Fruit fly (Drosophila melanogaster) whole organism, prepupa: Measurements from ENCODE around the gene LysRS.

ENCODE experiments used
- Blimp-1 ChIP-seq: fragments of 200-800 bp; sonication (Bioruptor generic); optimal IDR thresholded peaks from 3 replicates; lab custom pipeline; 2017; ENCODE audit warnings: missing biosample characterization, missing genetic modification characterization, mild to moderate bottlenecking, moderate library complexity, missing genetic modification reagents
- CG11902 ChIP-seq: fragments of 200-800 bp; sonication (Bioruptor generic); optimal IDR thresholded peaks from 3 replicates; lab custom pipeline; 2016; ENCODE audit warnings: missing biosample characterization, missing genetic modification characterization
- CG16779 ChIP-seq: fragments of 200-800 bp; sonication (Bioruptor generic); optimal IDR thresholded peaks from 3 replicates; lab custom pipeline; 2017; ENCODE audit warnings: missing biosample characterization, mild to moderate bottlenecking, missing genetic modification characterization
- CG3032 ChIP-seq: fragments of 200-800 bp; optimal IDR thresholded peaks from 2 replicates; lab custom pipeline; 2019; ENCODE audit warnings: missing biosample characterization, mild to moderate bottlenecking, missing genetic modification characterization, moderate library complexity
- CG32006 ChIP-seq: fragments of 200-800 bp; sonication (Bioruptor generic); optimal IDR thresholded peaks from 3 replicates; lab custom pipeline; 2017; ENCODE audit warnings: missing biosample characterization, mild to moderate bottlenecking, missing genetic modification characterization
- CG3919 ChIP-seq: fragments of 200-800 bp; sonication (Bioruptor generic); optimal IDR thresholded peaks from 3 replicates; lab custom pipeline; 2016; ENCODE audit warnings: missing biosample characterization, missing genetic modification characterization
- CG6163 ChIP-seq: fragments of 200-800 bp; sonication (Bioruptor generic); IDR thresholded peaks from 3 replicates; pipeline ENCODE4 v1.3.6; 2022; ENCODE audit warnings: missing biosample characterization, missing genetic modification characterization
- CG6276 ChIP-seq: fragments of 200-800 bp; sonication (Bioruptor generic); optimal IDR thresholded peaks from 2 replicates; lab custom pipeline; 2017; ENCODE audit warnings: missing biosample characterization, mild to moderate bottlenecking, missing genetic modification characterization
- CG6808 ChIP-seq: fragments of 200-800 bp; sonication (Bioruptor generic); optimal IDR thresholded peaks from 3 replicates; lab custom pipeline; 2017; ENCODE audit warnings: missing biosample characterization, missing genetic modification characterization, mild to moderate bottlenecking, moderate library complexity, missing genetic modification reagents
- CG6854 ChIP-seq: fragments of 200-800 bp; sonication (Bioruptor generic); optimal IDR thresholded peaks from 2 replicates; lab custom pipeline; 2017; ENCODE audit warnings: missing biosample characterization, mild to moderate bottlenecking, missing genetic modification characterization
- CG8319 ChIP-seq: fragments of 200-800 bp; sonication (Bioruptor generic); optimal IDR thresholded peaks from 3 replicates; lab custom pipeline; 2016; ENCODE audit warnings: missing biosample characterization, missing genetic modification characterization
- Eip75B ChIP-seq: fragments of 200-800 bp; sonication (Bioruptor generic); optimal IDR thresholded peaks from 3 replicates; lab custom pipeline; 2016; ENCODE audit warnings: missing biosample characterization, missing genetic modification characterization
- Eip78C ChIP-seq: fragments of 200-800 bp; sonication (Bioruptor generic); peaks from one replicate; lab custom pipeline; 2016; ENCODE audit warnings: missing biosample characterization, missing genetic modification characterization
- Eip93F ChIP-seq: fragments of 200-800 bp; sonication (Bioruptor generic); optimal IDR thresholded peaks from 2 replicates; lab custom pipeline; 2016; ENCODE audit warnings: missing biosample characterization, mild to moderate bottlenecking, missing genetic modification characterization
- Hr38 ChIP-seq: sonication (Bioruptor generic); optimal IDR thresholded peaks from 2 replicates; lab custom pipeline; 2016; ENCODE audit warnings: missing biosample characterization, missing genetic modification characterization
- Hr4 ChIP-seq: fragments of 200-800 bp; sonication (Bioruptor generic); optimal IDR thresholded peaks from 3 replicates; lab custom pipeline; 2016; ENCODE audit warnings: missing biosample characterization, missing genetic modification characterization
- Lpt ChIP-seq: fragments of 200-800 bp; sonication (Bioruptor generic); optimal IDR thresholded peaks from 3 replicates; lab custom pipeline; 2016; ENCODE audit warnings: missing biosample characterization, missing genetic modification characterization
- Sox14 ChIP-seq: fragments of 200-800 bp; sonication (Bioruptor generic); optimal IDR thresholded peaks from 3 replicates; lab custom pipeline; 2016; ENCODE audit warnings: missing biosample characterization, missing genetic modification characterization
- Sox15 ChIP-seq: fragments of 200-800 bp; sonication (Bioruptor generic); optimal IDR thresholded peaks from 3 replicates; lab custom pipeline; 2016; ENCODE audit warnings: missing biosample characterization, missing genetic modification characterization
- cyc ChIP-seq: fragments of 200-800 bp; sonication (Bioruptor generic); optimal IDR thresholded peaks from 3 replicates; lab custom pipeline; 2016; ENCODE audit warnings: missing biosample characterization, missing genetic modification characterization
- dac ChIP-seq: fragments of 200-800 bp; sonication (Bioruptor generic); optimal IDR thresholded peaks from 2 replicates; lab custom pipeline; 2017; ENCODE audit warnings: missing biosample characterization, mild to moderate bottlenecking, missing genetic modification characterization
- eg ChIP-seq: fragments of 200-800 bp; sonication (Bioruptor generic); IDR thresholded peaks from 3 replicates; pipeline ENCODE4 v1.3.6; 2022; ENCODE audit warnings: missing biosample characterization, missing genetic modification characterization
- fkh ChIP-seq: fragments of 200-800 bp; sonication (Bioruptor generic); optimal IDR thresholded peaks from 3 replicates; lab custom pipeline; 2017; ENCODE audit warnings: missing biosample characterization, mild to moderate bottlenecking, missing genetic modification characterization, moderate library complexity
- lz ChIP-seq: fragments of 200-800 bp; sonication (Bioruptor generic); optimal IDR thresholded peaks from 3 replicates; lab custom pipeline; 2016; ENCODE audit warnings: missing biosample characterization, missing genetic modification characterization
- net ChIP-seq: fragments of 200-800 bp; sonication (Bioruptor generic); optimal IDR thresholded peaks from 3 replicates; lab custom pipeline; 2016; ENCODE audit warnings: missing biosample characterization, missing genetic modification characterization
- spab ChIP-seq: fragments of 200-800 bp; sonication (Bioruptor generic); optimal IDR thresholded peaks from 2 replicates; lab custom pipeline; 2017; ENCODE audit warnings: missing biosample characterization, mild to moderate bottlenecking, missing genetic modification characterization, missing genetic modification reagents
- ss ChIP-seq, 2 experiments: fragments of 200-800 bp; sonication (Bioruptor generic); optimal IDR thresholded peaks; 2 replicates in 1 of 2; 3 replicates in 1 of 2; lab custom pipeline; 2017 to 2018; ENCODE audit warnings: mild to moderate bottlenecking in 2 of 2, missing biosample characterization in 2 of 2, missing genetic modification characterization in 2 of 2, moderate library complexity in 1 of 2
- svp ChIP-seq: fragments of 200-800 bp; sonication (Bioruptor generic); peaks from one replicate; lab custom pipeline; 2016; ENCODE audit warnings: missing biosample characterization, missing genetic modification characterization
- topi ChIP-seq: fragments of 200-800 bp; sonication (Bioruptor generic); optimal IDR thresholded peaks from 3 replicates; lab custom pipeline; 2016; ENCODE audit warnings: missing biosample characterization, missing genetic modification characterization
- vri ChIP-seq: fragments of 200-800 bp; sonication (Bioruptor generic); optimal IDR thresholded peaks from 3 replicates; lab custom pipeline; 2016; ENCODE audit warnings: missing biosample characterization, mild to moderate bottlenecking, missing genetic modification characterization

LysRS gene

dm6 chrX:9600083-9600817 is 8.4 kb downstream of the LysRS start (continued):
- TF ChIP-seq Blimp-1 (GFP tag; lab: Kevin White, UChicago) = no peak
- TF ChIP-seq vri = peak; percentile 47
- peak; percentile 61 for TF ChIP-seq dac (GFP tag; lab: Kevin White, UChicago)
- TF ChIP-seq CG6854 (GFP tag; lab: Kevin White, UChicago) = no peak
- TF ChIP-seq CG8319 = peak; percentile 33
- peak; percentile 3 for TF ChIP-seq CG6808 (GFP tag; lab: Kevin White, UChicago)
- TF ChIP-seq spab (GFP tag; lab: Kevin White, UChicago) = no peak
- peak; percentile 44 for TF ChIP-seq CG11902 (GFP tag; lab: Kevin White, UChicago)
- TF ChIP-seq CG16779 = peak; percentile 33
- peak; percentile 94 for TF ChIP-seq Eip78C (GFP tag; lab: Kevin White, UChicago)

dm6 chrX:9599158-9600082 is 9.3 kb downstream of the LysRS start:
- no peak for TF ChIP-seq CG32006 (GFP tag; lab: Kevin White, UChicago)
- no peak for TF ChIP-seq Lpt
- TF ChIP-seq fkh = peak; percentile 45
- TF ChIP-seq ss (GFP tag; optimal IDR thresholded peaks at IDR 0.05; lab: Kevin White, UChicago) = no peak
- no peak for TF ChIP-seq dac (GFP tag; lab: Kevin White, UChicago)
- no peak for TF ChIP-seq Sox15
- no peak for TF ChIP-seq Sox14
- TF ChIP-seq Eip78C (GFP tag; lab: Kevin White, UChicago) = peak; percentile 25
- TF ChIP-seq cyc = no peak
- 0 out of 3 replicates have a peak, but pooled peaks have one; percentile 19 for TF ChIP-seq eg (GFP tag; lab: Robert Waterston, UW)
- no peak for TF ChIP-seq CG6854 (GFP tag; lab: Kevin White, UChicago)
- TF ChIP-seq Hr4 (GFP tag; lab: Kevin White, UChicago) = no peak
- TF ChIP-seq svp (GFP tag; lab: Kevin White, UChicago) = peak; percentile 71
- TF ChIP-seq CG8319 = no peak
- TF ChIP-seq vri = peak; percentile 30
- TF ChIP-seq Hr38 (GFP tag; lab: Kevin White, UChicago) = no peak
- no peak for TF ChIP-seq net (GFP tag; lab: Kevin White, UChicago)

dm6 chrX:9598106-9598505 is 10.6 kb downstream of the LysRS start:
- no peak for TF ChIP-seq CG3032
- no peak for TF ChIP-seq topi
- TF ChIP-seq Eip93F (GFP tag; lab: Kevin White, UChicago) = peak; percentile 72
- TF ChIP-seq svp (GFP tag; lab: Kevin White, UChicago) = peak; percentile 89
- peak; percentile 57 for TF ChIP-seq vri
- no peak for TF ChIP-seq CG6276

dm6 chrX:9595312-9595931 is 13.3 kb downstream of the LysRS start:
- TF ChIP-seq CG11902 (GFP tag; lab: Kevin White, UChicago) (no peak), Hr38 (GFP tag; lab: Kevin White, UChicago) (no peak), CG3032 (no peak), Eip78C (GFP tag; lab: Kevin White, UChicago) (peak; percentile 52), lz (GFP tag; lab: Kevin White, UChicago) (no peak), CG3919 (GFP tag; lab: Kevin White, UChicago) (no peak), svp (GFP tag; lab: Kevin White, UChicago) (peak; percentile 38), CG6163 (GFP tag; lab: Robert Waterston, UW) (no peak), Eip75B (GFP tag; lab: Kevin White, UChicago) (no peak)
- TF ChIP-seq, all 60 proteins: peak for 2
